Worm (Caenorhabditis elegans) whole organism, early embryonic: ENCODE results near the gene glod-4.

Experiments
- B0310.2 ChIP-seq: sonication (generic microtip); optimal IDR thresholded peaks from 2 replicates; lab custom pipeline; 2016; ENCODE audit warnings: mild to moderate bottlenecking, missing genetic modification characterization, missing compliant biosample characterization
- aly-1 ChIP-seq: sonication (generic microtip); optimal IDR thresholded peaks from 2 replicates; lab custom pipeline; 2016; ENCODE audit warnings: missing genetic modification characterization, missing compliant biosample characterization
- ama-1 ChIP-seq: fragments of 150-350 bp; optimal IDR thresholded peaks from 2 replicates; lab custom pipeline; 2014
- ceh-13 ChIP-seq: fragments of 200-800 bp; sonication (Bioruptor generic); optimal IDR thresholded peaks from 2 replicates; lab custom pipeline; 2018; ENCODE audit warnings: mild to moderate bottlenecking, missing genetic modification characterization, missing compliant biosample characterization
- ceh-36 ChIP-seq: sonication (generic microtip); optimal IDR thresholded peaks from 2 replicates; lab custom pipeline; 2016; ENCODE audit warnings: missing genetic modification characterization, inconsistent platforms, missing compliant biosample characterization
- ets-7 ChIP-seq: sonication (generic microtip); optimal IDR thresholded peaks from 2 replicates; lab custom pipeline; 2016; ENCODE audit warnings: missing genotype, missing genetic modification characterization, missing compliant biosample characterization
- flt-1 ChIP-seq: fragments of 200-800 bp; sonication (Bioruptor generic); IDR thresholded peaks from 2 replicates; pipeline ENCODE4 v1.3.6; 2022; ENCODE audit warnings: missing genetic modification characterization, missing compliant biosample characterization
- hmg-4 ChIP-seq: fragments of 200-800 bp; sonication (Bioruptor generic); optimal IDR thresholded peaks from 2 replicates; lab custom pipeline; 2018; ENCODE audit warnings: mild to moderate bottlenecking, missing genetic modification characterization, missing compliant biosample characterization
- hnd-1 ChIP-seq: sonication (generic microtip); optimal IDR thresholded peaks from 2 replicates; lab custom pipeline; 2016; ENCODE audit warnings: missing genetic modification characterization, missing compliant biosample characterization
- scrt-1 ChIP-seq: fragments of 200-800 bp; sonication (Bioruptor generic); IDR thresholded peaks from 2 replicates; pipeline ENCODE4 v1.3.6; 2022; ENCODE audit warnings: missing genetic modification characterization, missing compliant biosample characterization
- tbx-37 ChIP-seq: fragments of 200-800 bp; sonication (Bioruptor generic); conservative IDR thresholded peaks from 2 replicates; pipeline ENCODE4 v1.3.6; 2022; ENCODE audit warnings: missing genetic modification reagents, missing genetic modification characterization, missing compliant biosample characterization
- tra-4 ChIP-seq: sonication (generic microtip); optimal IDR thresholded peaks from 2 replicates; lab custom pipeline; 2017; ENCODE audit warnings: missing genetic modification characterization, missing compliant biosample characterization

- TF ChIP-seq tra-4, result no peak
- TF ChIP-seq tbx-37 (GFP tag; lab: Robert Waterston, UW), result no peak
- no peak for TF ChIP-seq ets-7 (tag; lab: Kevin White, UChicago)
- no peak for TF ChIP-seq ceh-36 (tag; lab: Kevin White, UChicago)
- TF ChIP-seq hmg-4 (GFP tag; lab: Kevin White, UChicago), result no peak
- no peak for TF ChIP-seq ama-1 (lab: Kevin White, UChicago)
- no peak for TF ChIP-seq hnd-1 (tag; lab: Kevin White, UChicago)
- no peak for TF ChIP-seq flt-1 (GFP tag; lab: Robert Waterston, UW)
- no peak for TF ChIP-seq scrt-1 (GFP tag; lab: Robert Waterston, UW)
- no peak for TF ChIP-seq ceh-13 (GFP tag; lab: Kevin White, UChicago)
- no peak for TF ChIP-seq B0310.2 (tag; lab: Kevin White, UChicago)
- TF ChIP-seq aly-1 (tag; lab: Kevin White, UChicago), result no peak
Measured at ce11 chrIII:4186751-4187309, 33.4 kb downstream of the glod-4 start, which contains the start of gene lars-1.
